Fruit fly (Drosophila melanogaster) whole organism, prepupa: ENCODE measurements around the gene CG33490.

Source experiments
- Blimp-1 ChIP-seq: fragments of 200-800 bp; sonication (Bioruptor generic); optimal IDR thresholded peaks from 3 replicates; lab custom pipeline; 2017; ENCODE audit warnings: missing biosample characterization, missing genetic modification characterization, mild to moderate bottlenecking, moderate library complexity, missing genetic modification reagents
- CG10669 ChIP-seq: fragments of 200-800 bp; sonication (Bioruptor generic); optimal IDR thresholded peaks from 3 replicates; lab custom pipeline; 2018; ENCODE audit warnings: missing biosample characterization, mild to moderate bottlenecking, missing genetic modification characterization, moderate library complexity
- CG11294 ChIP-seq: fragments of 200-800 bp; sonication (Bioruptor generic); IDR thresholded peaks from 2 replicates; pipeline ENCODE4 v1.3.6; 2022; ENCODE audit warnings: missing biosample characterization, missing genetic modification characterization
- CG15336 ChIP-seq: fragments of 200-800 bp; sonication (Bioruptor generic); IDR thresholded peaks from 2 replicates; pipeline ENCODE4 v1.3.6; 2022; ENCODE audit warnings: missing biosample characterization, missing genetic modification characterization
- CG1621 ChIP-seq: fragments of 200-800 bp; sonication (Bioruptor generic); optimal IDR thresholded peaks from 3 replicates; lab custom pipeline; 2018; ENCODE audit warnings: missing biosample characterization, mild to moderate bottlenecking, missing genetic modification characterization
- CG16779 ChIP-seq: fragments of 200-800 bp; sonication (Bioruptor generic); optimal IDR thresholded peaks from 3 replicates; lab custom pipeline; 2017; ENCODE audit warnings: missing biosample characterization, mild to moderate bottlenecking, missing genetic modification characterization
- CG3032 ChIP-seq: fragments of 200-800 bp; optimal IDR thresholded peaks from 2 replicates; lab custom pipeline; 2019; ENCODE audit warnings: missing biosample characterization, mild to moderate bottlenecking, missing genetic modification characterization, moderate library complexity
- CG31627 ChIP-seq: fragments of 200-800 bp; sonication (Bioruptor generic); optimal IDR thresholded peaks from 3 replicates; lab custom pipeline; 2016; ENCODE audit warnings: missing biosample characterization, missing genetic modification characterization
- CG32006 ChIP-seq: fragments of 200-800 bp; sonication (Bioruptor generic); optimal IDR thresholded peaks from 3 replicates; lab custom pipeline; 2017; ENCODE audit warnings: missing biosample characterization, mild to moderate bottlenecking, missing genetic modification characterization
- CG34406 ChIP-seq: fragments of 200-800 bp; sonication (Bioruptor generic); optimal IDR thresholded peaks from 3 replicates; lab custom pipeline; 2016; ENCODE audit warnings: missing biosample characterization, missing genetic modification characterization
- CG4318 ChIP-seq: fragments of 200-800 bp; sonication (Bioruptor generic); optimal IDR thresholded peaks from 3 replicates; lab custom pipeline; 2017; ENCODE audit warnings: missing biosample characterization, mild to moderate bottlenecking, missing genetic modification characterization
- CG6163 ChIP-seq: fragments of 200-800 bp; sonication (Bioruptor generic); IDR thresholded peaks from 3 replicates; pipeline ENCODE4 v1.3.6; 2022; ENCODE audit warnings: missing biosample characterization, missing genetic modification characterization
- CG6276 ChIP-seq: fragments of 200-800 bp; sonication (Bioruptor generic); optimal IDR thresholded peaks from 2 replicates; lab custom pipeline; 2017; ENCODE audit warnings: missing biosample characterization, mild to moderate bottlenecking, missing genetic modification characterization
- CG6792 ChIP-seq: fragments of 200-800 bp; sonication (Bioruptor generic); optimal IDR thresholded peaks from 3 replicates; lab custom pipeline; 2016; ENCODE audit warnings: missing biosample characterization, missing genetic modification characterization
- CG6808 ChIP-seq: fragments of 200-800 bp; sonication (Bioruptor generic); optimal IDR thresholded peaks from 3 replicates; lab custom pipeline; 2017; ENCODE audit warnings: missing biosample characterization, missing genetic modification characterization, mild to moderate bottlenecking, moderate library complexity, missing genetic modification reagents
- CG6854 ChIP-seq: fragments of 200-800 bp; sonication (Bioruptor generic); optimal IDR thresholded peaks from 2 replicates; lab custom pipeline; 2017; ENCODE audit warnings: missing biosample characterization, mild to moderate bottlenecking, missing genetic modification characterization
- CG7368 ChIP-seq: fragments of 200-800 bp; sonication (Bioruptor generic); optimal IDR thresholded peaks from 3 replicates; lab custom pipeline; 2016; ENCODE audit warnings: missing biosample characterization, missing genetic modification characterization
- CG8319 ChIP-seq: fragments of 200-800 bp; sonication (Bioruptor generic); optimal IDR thresholded peaks from 3 replicates; lab custom pipeline; 2016; ENCODE audit warnings: missing biosample characterization, missing genetic modification characterization
- CG9139 ChIP-seq: fragments of 200-800 bp; sonication (Bioruptor generic); optimal IDR thresholded peaks from 3 replicates; lab custom pipeline; 2017; ENCODE audit warnings: missing biosample characterization, mild to moderate bottlenecking, missing genetic modification characterization
- Eip75B ChIP-seq: fragments of 200-800 bp; sonication (Bioruptor generic); optimal IDR thresholded peaks from 3 replicates; lab custom pipeline; 2016; ENCODE audit warnings: missing biosample characterization, missing genetic modification characterization
- Ets21C ChIP-seq: fragments of 200-800 bp; sonication (Bioruptor generic); optimal IDR thresholded peaks from 3 replicates; lab custom pipeline; 2016; ENCODE audit warnings: missing biosample characterization, missing genetic modification characterization
- Ets96B ChIP-seq: fragments of 200-800 bp; optimal IDR thresholded peaks from 2 replicates; lab custom pipeline; 2019; ENCODE audit warnings: missing biosample characterization, mild to moderate bottlenecking, missing genetic modification characterization, moderate library complexity
- Gug ChIP-seq: fragments of 200-800 bp; sonication (Bioruptor generic); IDR thresholded peaks from 2 replicates; pipeline ENCODE4 v1.3.6; 2022; ENCODE audit warnings: missing biosample characterization, missing genetic modification characterization
- Hr38 ChIP-seq: sonication (Bioruptor generic); optimal IDR thresholded peaks from 2 replicates; lab custom pipeline; 2016; ENCODE audit warnings: missing biosample characterization, missing genetic modification characterization
- Hr39 ChIP-seq: fragments of 200-800 bp; sonication (Bioruptor generic); optimal IDR thresholded peaks from 2 replicates; lab custom pipeline; 2016; ENCODE audit warnings: missing biosample characterization, missing genetic modification characterization
- Hr4 ChIP-seq: fragments of 200-800 bp; sonication (Bioruptor generic); optimal IDR thresholded peaks from 3 replicates; lab custom pipeline; 2016; ENCODE audit warnings: missing biosample characterization, missing genetic modification characterization
- Met ChIP-seq: fragments of 200-800 bp; sonication (Bioruptor generic); optimal IDR thresholded peaks from 3 replicates; lab custom pipeline; 2016; ENCODE audit warnings: missing biosample characterization, missing genetic modification characterization
- Smox ChIP-seq: fragments of 200-800 bp; sonication (Bioruptor generic); optimal IDR thresholded peaks from 3 replicates; lab custom pipeline; 2016; ENCODE audit warnings: missing biosample characterization, missing genetic modification characterization
- Sox102F ChIP-seq: fragments of 200-800 bp; sonication (Bioruptor generic); optimal IDR thresholded peaks from 2 replicates; lab custom pipeline; 2016; ENCODE audit warnings: missing biosample characterization, mild to moderate bottlenecking, missing genetic modification characterization
- Sox14 ChIP-seq: fragments of 200-800 bp; sonication (Bioruptor generic); optimal IDR thresholded peaks from 3 replicates; lab custom pipeline; 2016; ENCODE audit warnings: missing biosample characterization, missing genetic modification characterization
- acj6 ChIP-seq: fragments of 200-800 bp; sonication (Bioruptor generic); optimal IDR thresholded peaks from 3 replicates; lab custom pipeline; 2016; ENCODE audit warnings: missing biosample characterization, missing genetic modification characterization
- cyc ChIP-seq: fragments of 200-800 bp; sonication (Bioruptor generic); optimal IDR thresholded peaks from 3 replicates; lab custom pipeline; 2016; ENCODE audit warnings: missing biosample characterization, missing genetic modification characterization
- dsx ChIP-seq: fragments of 200-800 bp; optimal IDR thresholded peaks from 3 replicates; lab custom pipeline; 2019; ENCODE audit warnings: missing biosample characterization, mild to moderate bottlenecking, missing genetic modification characterization, moderate library complexity; ENCODE audit not compliant: poor library complexity, severe bottlenecking
- eg ChIP-seq: fragments of 200-800 bp; sonication (Bioruptor generic); IDR thresholded peaks from 3 replicates; pipeline ENCODE4 v1.3.6; 2022; ENCODE audit warnings: missing biosample characterization, missing genetic modification characterization
- esn ChIP-seq: fragments of 200-800 bp; sonication (Bioruptor generic); optimal IDR thresholded peaks from 2 replicates; lab custom pipeline; 2016; ENCODE audit warnings: missing biosample characterization, mild to moderate bottlenecking, missing genetic modification characterization, moderate library complexity
- fd59A ChIP-seq: fragments of 200-800 bp; sonication (Bioruptor generic); optimal IDR thresholded peaks from 2 replicates; lab custom pipeline; 2017; ENCODE audit warnings: missing biosample characterization, mild to moderate bottlenecking, missing genetic modification characterization, missing genetic modification reagents
- fd85E ChIP-seq: fragments of 200-800 bp; sonication (Bioruptor generic); optimal IDR thresholded peaks from 3 replicates; lab custom pipeline; 2016; ENCODE audit warnings: missing biosample characterization, missing genetic modification characterization
- fkh ChIP-seq: fragments of 200-800 bp; sonication (Bioruptor generic); optimal IDR thresholded peaks from 3 replicates; lab custom pipeline; 2017; ENCODE audit warnings: missing biosample characterization, mild to moderate bottlenecking, missing genetic modification characterization, moderate library complexity
- net ChIP-seq: fragments of 200-800 bp; sonication (Bioruptor generic); optimal IDR thresholded peaks from 3 replicates; lab custom pipeline; 2016; ENCODE audit warnings: missing biosample characterization, missing genetic modification characterization
- salr ChIP-seq, 2 experiments: fragments of 200-800 bp; sonication (Bioruptor generic); optimal IDR thresholded peaks; 3 replicates each; lab custom pipeline; 2016 to 2018; ENCODE audit warnings: missing biosample characterization in 2 of 2, missing genetic modification characterization in 2 of 2, mild to moderate bottlenecking in 1 of 2
- spab ChIP-seq: fragments of 200-800 bp; sonication (Bioruptor generic); optimal IDR thresholded peaks from 2 replicates; lab custom pipeline; 2017; ENCODE audit warnings: missing biosample characterization, mild to moderate bottlenecking, missing genetic modification characterization, missing genetic modification reagents
- svp ChIP-seq: fragments of 200-800 bp; sonication (Bioruptor generic); peaks from one replicate; lab custom pipeline; 2016; ENCODE audit warnings: missing biosample characterization, missing genetic modification characterization
- vri ChIP-seq: fragments of 200-800 bp; sonication (Bioruptor generic); optimal IDR thresholded peaks from 3 replicates; lab custom pipeline; 2016; ENCODE audit warnings: missing biosample characterization, mild to moderate bottlenecking, missing genetic modification characterization

The CG33490 gene

DNA sequence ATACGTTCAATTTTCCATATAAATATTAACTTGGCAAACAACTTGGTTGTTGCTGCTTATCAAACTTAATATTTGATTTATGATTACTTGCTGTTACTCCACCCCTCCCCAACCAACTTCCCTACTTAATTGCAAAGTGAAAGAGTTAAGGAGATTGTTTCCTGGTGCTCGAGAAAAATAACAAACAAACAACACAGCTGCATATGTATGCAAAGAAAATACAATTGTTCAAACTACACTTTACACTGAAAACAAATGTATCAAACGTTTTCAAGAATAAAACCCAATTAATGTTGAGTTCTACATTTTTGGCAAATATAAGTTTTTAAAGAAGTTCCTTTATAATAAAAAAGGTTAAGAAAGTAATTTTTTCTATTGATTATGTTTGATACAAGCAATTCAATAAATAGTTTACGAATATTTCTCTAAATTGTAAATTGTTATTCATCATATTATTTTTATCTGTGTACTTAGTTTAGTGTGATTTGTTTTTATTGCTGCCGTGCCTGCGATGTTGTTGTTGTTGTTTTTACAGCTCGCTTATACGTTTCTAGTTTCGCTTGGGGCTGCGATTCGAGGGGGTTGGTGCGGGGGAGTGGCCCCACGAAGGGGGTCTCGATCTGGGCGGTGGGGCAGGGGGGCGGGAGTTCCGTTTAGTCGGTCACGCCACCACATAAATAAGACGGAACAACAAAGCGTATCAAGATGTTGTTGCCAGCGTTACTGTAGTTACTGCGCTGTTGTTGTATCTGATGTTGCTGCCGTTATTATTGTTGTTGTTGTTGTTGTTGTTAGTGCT lies 18.6 kb downstream of the CG33490 start (continued):
- peak; percentile 53 for TF ChIP-seq CG10669
- no peak for TF ChIP-seq cyc (GFP tag; lab: Kevin White, UChicago)
- TF ChIP-seq svp (GFP tag; lab: Kevin White, UChicago): no peak
- no peak for TF ChIP-seq CG16779 (tag; lab: Kevin White, UChicago)
- TF ChIP-seq fd85E: no peak
- TF ChIP-seq Hr39 (GFP tag; lab: Kevin White, UChicago): no peak
- no peak for TF ChIP-seq CG8319 (GFP tag; lab: Kevin White, UChicago)
- no peak for TF ChIP-seq esn (GFP tag; lab: Kevin White, UChicago)
- TF ChIP-seq eg (GFP tag; lab: Robert Waterston, UW): peak; percentile 82
- TF ChIP-seq fkh (GFP tag; lab: Kevin White, UChicago): peak; percentile 80
- no peak for TF ChIP-seq CG6854 (GFP tag; lab: Kevin White, UChicago)
- TF ChIP-seq CG6808 (GFP tag; lab: Kevin White, UChicago): peak; percentile 54
- TF ChIP-seq CG6163: 0 out of 3 replicates have a peak, but pooled peaks have one; percentile 11
- peak; percentile 60 for TF ChIP-seq dsx
- peak; percentile 48 for TF ChIP-seq spab
- no peak; the same call in none of the 2 replicates for TF ChIP-seq Gug (GFP tag; lab: Robert Waterston, UW)
- no peak for TF ChIP-seq Sox102F (GFP tag; lab: Kevin White, UChicago)
- TF ChIP-seq CG32006 (GFP tag; lab: Kevin White, UChicago): peak; percentile 81
- TF ChIP-seq CG4318 (GFP tag; lab: Kevin White, UChicago): peak; percentile 67
- peak; percentile 17 for TF ChIP-seq CG7368
- TF ChIP-seq CG6792 (GFP tag; lab: Kevin White, UChicago): no peak

- TF ChIP-seq CG6854 (GFP tag; lab: Kevin White, UChicago) (no peak), CG9139 (GFP tag; lab: Kevin White, UChicago) (no peak), CG6163 (no peak), CG6276 (no peak), salr (GFP tag; optimal IDR thresholded peaks at IDR 0.05; lab: Kevin White, UChicago) (no peak), Ets21C (no peak)
These were observed 19.7 kb downstream of the CG33490 start for dm6 chr3L:11554796-11555195.

dm6 chr3L:11554338-11554737 lies 20.1 kb downstream of the CG33490 start:
- TF ChIP-seq CG3032 (tag; lab: Kevin White, UChicago) (peak; percentile 61), vri (GFP tag; lab: Kevin White, UChicago) (no peak), Hr4 (peak; percentile 69), CG16779 (tag; lab: Kevin White, UChicago) (no peak), Ets21C (peak; percentile 25), Sox102F (GFP tag; lab: Kevin White, UChicago) (peak; percentile 69), Blimp-1 (GFP tag; lab: Kevin White, UChicago) (no peak), Eip75B (GFP tag; lab: Kevin White, UChicago) (peak; percentile 71), svp (GFP tag; lab: Kevin White, UChicago) (peak; percentile 82), cyc (GFP tag; lab: Kevin White, UChicago) (peak; percentile 53), spab (peak; percentile 49), Sox14 (GFP tag; lab: Kevin White, UChicago) (peak; percentile 51), CG11294 (GFP tag; lab: Robert Waterston, UW) (peak; percentile 65), CG6163 (peak; percentile 76), CG4318 (GFP tag; lab: Kevin White, UChicago) (peak; percentile 43), CG15336 (GFP tag; lab: Robert Waterston, UW) (peak; percentile 77), Smox (GFP tag; lab: Kevin White, UChicago) (peak; percentile 66), CG34406 (GFP tag; lab: Kevin White, UChicago) (peak; percentile 25), Met (peak; percentile 69), net (GFP tag; lab: Kevin White, UChicago) (peak; percentile 63), fd59A (GFP tag; lab: Kevin White, UChicago) (peak; percentile 39), CG31627 (GFP tag; lab: Kevin White, UChicago) (peak; percentile 70), CG7368 (peak; percentile 29), dsx (peak; percentile 68), CG6276 (peak; percentile 54), eg (GFP tag; lab: Robert Waterston, UW) (peak; percentile 85), acj6 (GFP tag; lab: Kevin White, UChicago) (peak; percentile 68), CG6808 (GFP tag; lab: Kevin White, UChicago) (peak; percentile 45), Ets96B (tag; lab: Kevin White, UChicago) (peak; percentile 70), salr (GFP tag; optimal IDR thresholded peaks at IDR 0.05; lab: Kevin White, UChicago) (peak; percentile 13 to 57), Hr38 (no peak), fd85E (no peak), CG32006 (GFP tag; lab: Kevin White, UChicago) (peak; percentile 76), CG1621 (peak; percentile 47), CG10669 (peak; percentile 78)
